Worm (Caenorhabditis elegans) whole organism, mixed stage, embryonic: ENCODE data around the gene gcy-37.

Source experiments
- bed-3 ChIP-seq: fragments of 200-800 bp; sonication (Bioruptor generic); optimal IDR thresholded peaks from 3 replicates; lab custom pipeline; 2018; ENCODE audit warnings: mild to moderate bottlenecking, missing genetic modification characterization, moderate library complexity, missing compliant biosample characterization
- ceh-39 ChIP-seq: fragments of 150-350 bp; optimal IDR thresholded peaks from 2 replicates; lab custom pipeline; 2014; ENCODE audit warnings: missing biosample characterization, missing genetic modification characterization
- ceh-43 ChIP-seq: fragments of 200-800 bp; sonication (Bioruptor generic); optimal IDR thresholded peaks from 2 replicates; lab custom pipeline; 2018; ENCODE audit warnings: mild to moderate bottlenecking, missing genetic modification characterization, moderate library complexity, missing compliant biosample characterization
- ceh-83 ChIP-seq: fragments of 200-800 bp; sonication (Bioruptor generic); optimal IDR thresholded peaks from 2 replicates; lab custom pipeline; 2018; ENCODE audit warnings: mild to moderate bottlenecking, missing genetic modification characterization, missing compliant biosample characterization
- cnd-1 ChIP-seq: fragments of 200-800 bp; sonication (Bioruptor generic); optimal IDR thresholded peaks from 2 replicates; lab custom pipeline; 2018; ENCODE audit warnings: mild to moderate bottlenecking, missing genetic modification characterization, missing compliant biosample characterization
- drap-1 ChIP-seq: fragments of 200-800 bp; sonication (Bioruptor generic); optimal IDR thresholded peaks from 3 replicates; lab custom pipeline; 2018; ENCODE audit warnings: mild to moderate bottlenecking, missing genetic modification characterization, missing compliant biosample characterization
- elt-1 ChIP-seq: sonication (generic microtip); optimal IDR thresholded peaks from 2 replicates; lab custom pipeline; 2017; ENCODE audit warnings: missing genetic modification characterization, mild to moderate bottlenecking, missing compliant biosample characterization, antibody characterized with exemption, moderate library complexity, borderline replicate concordance; ENCODE audit not compliant: insufficient read depth
- elt-3 ChIP-seq: fragments of 150-350 bp; optimal IDR thresholded peaks from 2 replicates; lab custom pipeline; 2014; ENCODE audit warnings: missing biosample characterization, missing genetic modification characterization
- flh-1 ChIP-seq: fragments of 200-800 bp; sonication (Bioruptor generic); optimal IDR thresholded peaks from 2 replicates; lab custom pipeline; 2018; ENCODE audit warnings: mild to moderate bottlenecking, missing genetic modification characterization, moderate library complexity, missing compliant biosample characterization
- ham-2 ChIP-seq: fragments of 200-800 bp; sonication (Bioruptor generic); optimal IDR thresholded peaks from 2 replicates; lab custom pipeline; 2018; ENCODE audit warnings: mild to moderate bottlenecking, missing genetic modification characterization, missing compliant biosample characterization
- hlh-1 ChIP-seq: fragments of 150-350 bp; optimal IDR thresholded peaks from 2 replicates; lab custom pipeline; 2014; ENCODE audit warnings: missing biosample characterization, missing genetic modification reagents, missing genetic modification characterization
- lin-13 ChIP-seq: fragments of 150-350 bp; optimal IDR thresholded peaks from 2 replicates; lab custom pipeline; 2014; ENCODE audit warnings: missing biosample characterization, missing genetic modification characterization
- lin-32 ChIP-seq: fragments of 200-800 bp; sonication (Bioruptor generic); optimal IDR thresholded peaks from 2 replicates; lab custom pipeline; 2018; ENCODE audit warnings: mild to moderate bottlenecking, missing genetic modification characterization, missing compliant biosample characterization
- lsy-2 ChIP-seq: fragments of 150-350 bp; optimal IDR thresholded peaks from 2 replicates; lab custom pipeline; 2014; ENCODE audit warnings: missing biosample characterization, missing genetic modification characterization
- mab-5 ChIP-seq: fragments of 150-350 bp; optimal IDR thresholded peaks from 2 replicates; lab custom pipeline; 2014; ENCODE audit warnings: missing biosample characterization, missing genetic modification characterization
- mep-1 ChIP-seq: fragments of 150-350 bp; optimal IDR thresholded peaks from 2 replicates; lab custom pipeline; 2017; ENCODE audit warnings: missing biosample characterization, missing genetic modification reagents, missing genetic modification characterization, inconsistent platforms
- mls-2 ChIP-seq: sonication (generic microtip); optimal IDR thresholded peaks from 2 replicates; lab custom pipeline; 2016; ENCODE audit warnings: mild to moderate bottlenecking, missing genetic modification characterization, moderate library complexity, missing compliant biosample characterization
- nhr-12 ChIP-seq: fragments of 150-350 bp; optimal IDR thresholded peaks from 2 replicates; lab custom pipeline; 2014; ENCODE audit warnings: missing biosample characterization, missing genetic modification characterization
- nhr-2 ChIP-seq: fragments of 150-350 bp; optimal IDR thresholded peaks from 2 replicates; lab custom pipeline; 2014; ENCODE audit warnings: missing biosample characterization, missing genetic modification characterization
- nhr-237 ChIP-seq: fragments of 150-350 bp; optimal IDR thresholded peaks from 2 replicates; lab custom pipeline; 2014; ENCODE audit warnings: missing biosample characterization, missing genetic modification characterization
- nhr-28 ChIP-seq: fragments of 150-350 bp; optimal IDR thresholded peaks from 2 replicates; lab custom pipeline; 2014; ENCODE audit warnings: missing biosample characterization, missing genetic modification characterization
- pha-4 ChIP-seq: fragments of 150-350 bp; optimal IDR thresholded peaks from 2 replicates; lab custom pipeline; 2018; ENCODE audit warnings: missing biosample characterization, missing genetic modification reagents, missing genetic modification characterization
- sem-2 ChIP-seq: fragments of 200-800 bp; sonication (Bioruptor generic); optimal IDR thresholded peaks from 2 replicates; lab custom pipeline; 2018; ENCODE audit warnings: mild to moderate bottlenecking, missing genetic modification characterization, missing compliant biosample characterization
- snpc-4 ChIP-seq: fragments of 150-350 bp; optimal IDR thresholded peaks from 2 replicates; lab custom pipeline; 2014; ENCODE audit warnings: missing biosample characterization, missing genetic modification characterization
- sptf-1 ChIP-seq: sonication (generic microtip); optimal IDR thresholded peaks from 2 replicates; lab custom pipeline; 2017; ENCODE audit warnings: mild to moderate bottlenecking, missing genetic modification characterization, moderate library complexity, missing compliant biosample characterization
- tbx-8 ChIP-seq: fragments of 200-800 bp; sonication (Bioruptor generic); optimal IDR thresholded peaks from 2 replicates; lab custom pipeline; 2018; ENCODE audit warnings: mild to moderate bottlenecking, missing genetic modification characterization, moderate library complexity, missing compliant biosample characterization
- unc-120 ChIP-seq: sonication (generic microtip); optimal IDR thresholded peaks from 2 replicates; lab custom pipeline; 2017; ENCODE audit warnings: missing genetic modification characterization, missing compliant biosample characterization; ENCODE audit not compliant: poor library complexity, severe bottlenecking
- unc-39 ChIP-seq: fragments of 150-350 bp; optimal IDR thresholded peaks from 2 replicates; lab custom pipeline; 2014; ENCODE audit warnings: missing biosample characterization, missing genetic modification characterization
- unc-62 ChIP-seq: fragments of 150-350 bp; optimal IDR thresholded peaks from 2 replicates; lab custom pipeline; 2014; ENCODE audit warnings: missing biosample characterization, missing genetic modification reagents, missing genetic modification characterization
- zip-8 ChIP-seq: fragments of 150-350 bp; optimal IDR thresholded peaks from 2 replicates; lab custom pipeline; 2014; ENCODE audit warnings: missing biosample characterization, missing genetic modification characterization

gcy-37 gene

DNA sequence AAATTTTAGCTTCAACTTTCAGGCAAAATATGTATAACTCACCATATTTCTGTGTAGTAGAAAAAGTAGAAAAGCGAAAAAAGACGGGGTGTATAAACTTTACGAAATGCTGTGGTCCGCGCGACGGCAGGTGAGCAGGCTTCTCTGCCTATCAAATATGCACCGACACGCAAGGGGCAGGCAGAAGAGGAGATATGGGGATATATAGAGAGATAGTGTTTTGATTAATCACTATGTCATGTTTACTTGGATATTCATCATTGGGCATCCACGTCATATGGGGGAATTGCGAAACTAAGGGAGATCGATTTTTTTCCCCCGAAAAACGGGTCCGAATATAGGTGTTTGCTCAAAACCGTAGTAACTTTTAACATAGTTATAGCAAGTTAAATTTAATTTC is at the start of gene gcy-37:
gcy-37 (minus strand) TSS at position 101 of the 400 bp plus-strand sequence.
- TF ChIP-seq snpc-4 (tag; lab: Kevin White, UChicago), result no peak
- TF ChIP-seq ceh-43, result no peak
- TF ChIP-seq mep-1 (tag; lab: Kevin White, UChicago), result no peak
- no peak for TF ChIP-seq nhr-28 (tag; lab: Kevin White, UChicago)
- no peak for TF ChIP-seq ham-2 (GFP tag; lab: Kevin White, UChicago)
- no peak for TF ChIP-seq ceh-39 (tag; lab: Kevin White, UChicago)
- no peak for TF ChIP-seq sptf-1 (tag; lab: Kevin White, UChicago)
- no peak for TF ChIP-seq nhr-237 (tag; lab: Kevin White, UChicago)
- TF ChIP-seq flh-1 (GFP tag; lab: Kevin White, UChicago), result no peak
- no peak for TF ChIP-seq cnd-1 (tag; lab: Kevin White, UChicago)
- no peak for TF ChIP-seq mab-5
- TF ChIP-seq unc-39 (tag; lab: Kevin White, UChicago), result no peak
- no peak for TF ChIP-seq lsy-2
- no peak for TF ChIP-seq zip-8
- no peak for TF ChIP-seq drap-1
- TF ChIP-seq, all 35 proteins: peak for 0

DNA sequence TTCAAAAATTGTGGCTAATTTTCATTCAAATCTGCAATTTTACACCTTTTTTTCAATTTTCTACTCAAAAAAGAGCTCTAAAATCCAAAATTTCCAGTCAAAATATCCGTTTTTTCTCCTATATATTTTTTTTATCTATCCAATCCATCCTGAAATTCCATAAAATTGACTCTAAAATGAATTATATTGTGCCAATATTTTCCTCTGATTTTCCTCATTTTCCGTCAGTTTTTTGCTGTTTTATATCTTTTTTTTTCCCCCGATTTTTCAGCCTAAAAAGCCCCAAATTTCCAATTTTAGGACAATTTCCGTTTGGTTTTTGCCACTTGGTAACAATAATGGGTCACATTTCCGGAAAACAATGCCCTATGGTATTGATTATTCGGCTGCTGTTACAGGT is 39.8 kb upstream of the gcy-37 start, which contains the start of gene Y71G10AR.4:
Y71G10AR.4 (plus strand) TSS at position 301 of the 400 bp plus-strand sequence.
- TF ChIP-seq flh-1 (GFP tag; lab: Kevin White, UChicago), result no peak
- TF ChIP-seq ham-2 (GFP tag; lab: Kevin White, UChicago), result no peak
- TF ChIP-seq ceh-83 (GFP tag; lab: Kevin White, UChicago), result no peak
- no peak for TF ChIP-seq lsy-2
- no peak for TF ChIP-seq drap-1
- TF ChIP-seq ceh-43, result no peak
- TF ChIP-seq zip-8, result no peak
- TF ChIP-seq lin-13 (tag; lab: Kevin White, UChicago), result no peak
- no peak for TF ChIP-seq ceh-39 (tag; lab: Kevin White, UChicago)

DNA sequence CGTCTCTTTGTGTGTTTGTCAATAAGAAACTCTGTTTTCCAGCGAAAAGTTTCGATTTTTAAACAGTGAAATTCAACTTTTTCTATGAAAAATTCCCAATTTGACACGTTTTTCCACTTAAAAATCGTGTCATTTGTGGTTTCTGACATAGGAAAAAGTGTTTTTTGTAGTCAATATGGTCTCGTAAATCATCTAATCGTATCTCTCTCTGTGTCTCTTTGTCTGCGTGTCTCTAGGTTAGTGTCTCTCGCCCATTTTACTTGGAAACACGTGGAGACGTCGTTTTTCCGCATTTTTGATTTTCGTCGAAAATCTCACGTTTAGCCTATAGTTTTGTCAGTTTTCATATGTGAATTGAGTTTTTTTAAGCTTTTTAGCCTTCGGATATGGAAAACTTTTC is 36.6 kb upstream of the gcy-37 start:
- no peak for TF ChIP-seq unc-120 (tag; lab: Kevin White, UChicago)
- no peak for TF ChIP-seq lin-32 (GFP tag; lab: Kevin White, UChicago)
- no peak for TF ChIP-seq nhr-28 (tag; lab: Kevin White, UChicago)
- TF ChIP-seq elt-3 (tag; lab: Kevin White, UChicago), result no peak
- no peak for TF ChIP-seq nhr-237 (tag; lab: Kevin White, UChicago)
- no peak for TF ChIP-seq mls-2 (tag; lab: Kevin White, UChicago)
- no peak for TF ChIP-seq bed-3 (GFP tag; lab: Kevin White, UChicago)
- no peak for TF ChIP-seq ham-2 (GFP tag; lab: Kevin White, UChicago)
- no peak for TF ChIP-seq snpc-4 (tag; lab: Kevin White, UChicago)
- no peak for TF ChIP-seq tbx-8 (GFP tag; lab: Kevin White, UChicago)
- no peak for TF ChIP-seq hlh-1 (tag; lab: Kevin White, UChicago)
- no peak for TF ChIP-seq mab-5
- no peak for TF ChIP-seq ceh-39 (tag; lab: Kevin White, UChicago)
- TF ChIP-seq nhr-2 (tag; lab: Kevin White, UChicago), result no peak
- TF ChIP-seq unc-62, result no peak
- no peak for TF ChIP-seq ceh-43
- no peak for TF ChIP-seq lin-13 (tag; lab: Kevin White, UChicago)
- no peak for TF ChIP-seq nhr-12 (tag; lab: Kevin White, UChicago)
- TF ChIP-seq elt-1 (tag; lab: Kevin White, UChicago), result no peak
- TF ChIP-seq pha-4, result no peak

DNA sequence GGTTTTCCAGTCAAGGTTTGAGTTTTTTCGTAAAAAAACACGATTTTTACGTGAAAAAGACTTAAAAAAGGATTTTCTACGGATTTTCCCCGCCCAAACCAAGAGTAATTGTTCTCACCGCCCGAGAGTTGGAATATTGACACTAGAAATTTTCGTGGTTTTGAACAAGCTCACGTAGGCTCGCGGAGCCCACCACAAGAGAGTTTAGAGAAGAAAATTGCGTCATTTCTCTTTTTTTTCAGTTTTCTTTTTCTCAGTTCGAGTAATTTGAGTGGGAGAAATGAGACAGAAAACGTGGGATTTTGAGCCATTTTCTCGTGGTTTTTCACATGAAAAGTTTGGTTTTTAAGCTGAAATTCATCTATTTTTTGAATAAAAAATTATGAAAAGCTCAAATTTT is 34.6 kb upstream of the gcy-37 start:
- TF ChIP-seq unc-120 (tag; lab: Kevin White, UChicago), result no peak
- no peak for TF ChIP-seq flh-1 (GFP tag; lab: Kevin White, UChicago)
- TF ChIP-seq ceh-43, result no peak
- peak; percentile 48 for TF ChIP-seq zip-8
- TF ChIP-seq mab-5, result no peak
- no peak for TF ChIP-seq unc-39 (tag; lab: Kevin White, UChicago)
- no peak for TF ChIP-seq hlh-1 (tag; lab: Kevin White, UChicago)
- TF ChIP-seq snpc-4 (tag; lab: Kevin White, UChicago), result no peak

DNA sequence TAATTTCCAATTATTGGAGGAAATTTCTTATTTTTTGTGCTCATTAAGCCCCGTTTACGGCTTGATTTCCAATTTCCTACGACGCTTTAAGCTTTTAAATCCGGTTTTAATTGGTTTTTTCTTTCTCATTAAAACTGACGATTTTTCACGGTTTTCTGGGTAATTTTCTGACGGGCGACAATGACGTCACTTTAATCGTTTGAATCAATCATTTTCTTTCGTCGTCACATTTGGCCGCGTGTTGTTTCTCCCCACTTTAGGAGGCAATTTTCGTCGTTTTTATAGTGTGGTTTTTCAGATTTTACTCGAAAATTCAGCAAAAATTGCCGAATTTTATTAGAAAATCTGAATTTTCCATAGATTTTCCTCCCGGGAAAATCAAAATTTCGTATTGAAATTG is 34.1 kb upstream of the gcy-37 start:
- no peak for TF ChIP-seq sem-2 (GFP tag; lab: Kevin White, UChicago)
- TF ChIP-seq nhr-237 (tag; lab: Kevin White, UChicago), result no peak
- TF ChIP-seq nhr-28 (tag; lab: Kevin White, UChicago), result no peak
- TF ChIP-seq sptf-1 (tag; lab: Kevin White, UChicago), result no peak
- peak; percentile 37 for TF ChIP-seq ceh-43
